Fruit fly (Drosophila melanogaster): Measurements from ENCODE around the gene ouib.

The ouib gene

dm6 chr3R:8746354-8746753, 21.1 kb downstream of the ouib start (continued):
- TF ChIP-seq hkb (optimal IDR thresholded peaks at IDR 0.05) (no peak), hkb (GFP tag; IDR thresholded peaks at IDR 0.05) (peak; percentile 79), tx (GFP tag; optimal IDR thresholded peaks at IDR 0.05) (no peak), yki (optimal IDR thresholded peaks at IDR 0.05) (no peak), CG1602 (GFP tag; optimal IDR thresholded peaks at IDR 0.05) (peak; percentile 45), luna (GFP tag; optimal IDR thresholded peaks at IDR 0.05) (no peak), CG3281 (GFP tag; optimal IDR thresholded peaks at IDR 0.05) (peak; percentile 38), org-1 (GFP tag; optimal IDR thresholded peaks at IDR 0.05) (peak; percentile 49), Side (GFP tag; optimal IDR thresholded peaks at IDR 0.05) (no peak), sisA (GFP tag; IDR thresholded peaks at IDR 0.05) (peak; percentile 64; the same call in 1 of the 2 replicates), CG10209 (GFP tag; optimal IDR thresholded peaks at IDR 0.05) (peak; percentile 53), nom (GFP tag; optimal IDR thresholded peaks at IDR 0.05) (no peak), CG14441 (GFP tag; IDR thresholded peaks at IDR 0.05) (no peak), MESR4 (GFP tag; optimal IDR thresholded peaks at IDR 0.05) (no peak), CG14667 (GFP tag; IDR thresholded peaks at IDR 0.05) (no peak), CG8944 (GFP tag; optimal IDR thresholded peaks at IDR 0.05) (no peak), Bteb2 (GFP tag; optimal IDR thresholded peaks at IDR 0.05) (no peak), CG4424 (GFP tag; optimal IDR thresholded peaks at IDR 0.05) (peak; percentile 59), Dref (GFP tag; IDR thresholded peaks at IDR 0.05) (no peak), MTF-1 (GFP tag; optimal IDR thresholded peaks at IDR 0.05; ENCODE audit: borderline replicate concordance) (peak; percentile 47), CG6272 (GFP tag; IDR thresholded peaks at IDR 0.05) (no peak), CG7271 (tag; optimal IDR thresholded peaks at IDR 0.05) (peak; percentile 88), CG15479 (GFP tag; optimal IDR thresholded peaks at IDR 0.05) (peak; percentile 24), HLH3B (GFP tag; IDR thresholded peaks at IDR 0.05) (peak; percentile 72), en (GFP tag; optimal IDR thresholded peaks at IDR 0.05) (no peak), pita (GFP tag; optimal IDR thresholded peaks at IDR 0.05) (no peak), sima (GFP tag; optimal IDR thresholded peaks at IDR 0.05) (no peak), Ets97D (GFP tag; optimal IDR thresholded peaks at IDR 0.05) (no peak), Dek (tag; optimal IDR thresholded peaks at IDR 0.05) (peak; percentile 37), Kr (GFP tag; optimal IDR thresholded peaks at IDR 0.05) (no peak), HmgD (GFP tag; optimal IDR thresholded peaks at IDR 0.05) (no peak), Gug (GFP tag; IDR thresholded peaks at IDR 0.05) (no peak), sim (GFP tag; IDR thresholded peaks at IDR 0.05) (peak; percentile 63; the same call in 1 of the 2 replicates), Dbx (GFP tag; IDR thresholded peaks at IDR 0.05) (no peak), tap (tag; optimal IDR thresholded peaks at IDR 0.05) (peak; percentile 37), CG31365 (tag; optimal IDR thresholded peaks at IDR 0.05) (no peak), Vsx1 (GFP tag; optimal IDR thresholded peaks at IDR 0.05) (no peak), Ptx1 (GFP tag; IDR thresholded peaks at IDR 0.05) (peak; percentile 56; the same call in 1 of the 2 replicates), disco-r (GFP tag; optimal IDR thresholded peaks at IDR 0.05) (no peak), TFAM (GFP tag; optimal IDR thresholded peaks at IDR 0.05) (no peak), ase (GFP tag; IDR thresholded peaks at IDR 0.05) (peak; percentile 48; the same call in 1 of the 3 replicates), kah (GFP tag; optimal IDR thresholded peaks at IDR 0.05) (no peak), D19B (GFP tag; optimal IDR thresholded peaks at IDR 0.05) (no peak), Bgb (GFP tag; IDR thresholded peaks at IDR 0.05; ENCODE audit: partially characterized antibody) (no peak), CG18262 (tag; optimal IDR thresholded peaks at IDR 0.05) (peak; percentile 75), CG7745 (tag; optimal IDR thresholded peaks at IDR 0.05) (no peak), Fer2 (tag; optimal IDR thresholded peaks at IDR 0.05) (no peak), pb (GFP tag; optimal IDR thresholded peaks at IDR 0.05) (no peak), CG14965 (GFP tag; optimal IDR thresholded peaks at IDR 0.05; ENCODE audit: borderline replicate concordance) (no peak), lola (GFP tag; optimal IDR thresholded peaks at IDR 0.05) (peak in 1 of 3 experiments; percentile 65), Neu2 (GFP tag; optimal IDR thresholded peaks at IDR 0.05; ENCODE audit: borderline replicate concordance) (no peak), Dip2 (GFP tag; IDR thresholded peaks at IDR 0.05) (no peak)
